Worm (Caenorhabditis elegans): ENCODE results near the gene osm-12.

ce11 chrIII:12218078-12218477, 15.7 kb upstream of the osm-12 start:
- TF ChIP-seq fkh-3 (tag; optimal IDR thresholded peaks at IDR 0.05) (no peak), Y79H2A.3 (GFP tag; conservative IDR thresholded peaks at IDR 0.05) (no peak), ceh-100 (GFP tag; IDR thresholded peaks at IDR 0.05) (no peak), ceh-91 (GFP tag; IDR thresholded peaks at IDR 0.05) (no peak), aptf-2 (GFP tag; conservative IDR thresholded peaks at IDR 0.05) (no peak), snpc-4 (GFP tag; optimal IDR thresholded peaks at IDR 0.05) (no peak), snpc-4 (tag; optimal IDR thresholded peaks at IDR 0.05) (no peak), attf-5 (GFP tag; optimal IDR thresholded peaks at IDR 0.05) (no peak), him-1 (tag; optimal IDR thresholded peaks at IDR 0.05) (no peak), sea-2 (GFP tag; IDR thresholded peaks at IDR 0.05) (no peak), D2030.7 (GFP tag; IDR thresholded peaks at IDR 0.05) (no peak), nfya-1 (tag; optimal IDR thresholded peaks at IDR 0.05; ENCODE audit: borderline replicate concordance, insufficient read depth) (no peak), T07F8.4 (tag; optimal IDR thresholded peaks at IDR 0.05) (no peak), F57A8.1 (GFP tag; optimal IDR thresholded peaks at IDR 0.05) (no peak), unc-130 (GFP tag; optimal IDR thresholded peaks at IDR 0.05) (no peak)
